Worm (Caenorhabditis elegans): Measurements from ENCODE around the gene T24A6.17.

DNA sequence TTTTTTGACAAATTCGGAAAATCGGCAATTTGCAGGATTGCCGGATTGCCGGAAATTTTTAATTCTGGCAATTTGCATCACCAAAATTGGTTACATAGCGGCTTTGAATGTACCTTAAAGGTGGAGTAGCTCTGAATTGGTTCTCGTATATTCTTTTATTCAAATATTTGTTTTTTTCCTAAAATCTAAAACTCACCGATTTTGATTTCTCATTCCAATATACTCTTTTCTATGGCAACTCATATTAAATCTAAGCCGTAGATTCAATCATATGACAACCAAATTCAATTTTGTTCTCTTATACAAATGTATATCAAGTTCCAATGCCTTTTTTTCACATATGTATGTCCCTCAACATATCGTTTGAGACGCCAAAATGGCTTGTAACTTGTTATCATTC lies 14.7 kb downstream of the T24A6.17 start, which contains the start of gene sri-21:
- TF ChIP-seq ctbp-1 (GFP tag; IDR thresholded peaks at IDR 0.05) (no peak), lin-38 (GFP tag; IDR thresholded peaks at IDR 0.05) (no peak), lin-15B (tag; optimal IDR thresholded peaks at IDR 0.05) (no peak), pha-4 (GFP tag; IDR thresholded peaks at IDR 0.05) (no peak), pha-4 (tag; optimal IDR thresholded peaks at IDR 0.05) (no peak), pqm-1 (tag; optimal IDR thresholded peaks at IDR 0.05) (no peak), ztf-11 (tag; optimal IDR thresholded peaks at IDR 0.05) (no peak), nhr-77 (tag; optimal IDR thresholded peaks at IDR 0.05) (no peak), nhr-28 (tag; optimal IDR thresholded peaks at IDR 0.05) (no peak), fkh-10 (GFP tag; optimal IDR thresholded peaks at IDR 0.05) (no peak), unc-62 (GFP tag; optimal IDR thresholded peaks at IDR 0.05 in 1 of 2) (no peak), unc-62 (tag; optimal IDR thresholded peaks at IDR 0.05) (no peak), R02D3.7 (tag; optimal IDR thresholded peaks at IDR 0.05) (no peak)
